Fruit fly (Drosophila melanogaster): ENCODE measurements around the gene Hsdl2.

- no peak for TF ChIP-seq vri (GFP tag; optimal IDR thresholded peaks at IDR 0.05)
- TF ChIP-seq Gug (GFP tag; IDR thresholded peaks at IDR 0.05): no peak
- no peak for TF ChIP-seq CG7368 (GFP tag; optimal IDR thresholded peaks at IDR 0.05)
- no peak for TF ChIP-seq Hr38 (GFP tag; optimal IDR thresholded peaks at IDR 0.05)
- no peak for TF ChIP-seq Hr39 (GFP tag; optimal IDR thresholded peaks at IDR 0.05)
- no peak for TF ChIP-seq net (GFP tag; optimal IDR thresholded peaks at IDR 0.05)
- TF ChIP-seq Hr4 (GFP tag; optimal IDR thresholded peaks at IDR 0.05): no peak
These were observed 40.6 kb upstream of the Hsdl2 start for dm6 chr3R:27636720-27637119.
